Fruit fly (Drosophila melanogaster) whole organism, embryonic: Measurements from ENCODE around the gene Prx2.

Experiments
- Antp ChIP-seq: fragments of 200-800 bp; sonication (Bioruptor generic); optimal IDR thresholded peaks from 3 replicates; lab custom pipeline; 2016; ENCODE audit warnings: missing biosample characterization, missing genetic modification characterization
- Atf-2 ChIP-seq: fragments of 200-800 bp; sonication (Bioruptor generic); optimal IDR thresholded peaks from 2 replicates; lab custom pipeline; 2016; ENCODE audit warnings: missing biosample characterization, missing genetic modification characterization
- Atf6 ChIP-seq: fragments of 200-800 bp; sonication (Bioruptor generic); IDR thresholded peaks from 2 replicates; pipeline ENCODE4 v1.3.6; 2022; ENCODE audit warnings: missing biosample characterization, missing genetic modification characterization
- BtbVII ChIP-seq: fragments of 200-800 bp; sonication (Bioruptor generic); optimal IDR thresholded peaks from 3 replicates; lab custom pipeline; 2017; ENCODE audit warnings: missing biosample characterization, mild to moderate bottlenecking, missing genetic modification characterization
- CG10543 ChIP-seq: fragments of 200-800 bp; sonication (Bioruptor generic); optimal IDR thresholded peaks from 3 replicates; lab custom pipeline; 2017; ENCODE audit warnings: missing biosample characterization, mild to moderate bottlenecking, missing genetic modification characterization, moderate library complexity
- CG10654 ChIP-seq: fragments of 200-800 bp; sonication (Bioruptor generic); optimal IDR thresholded peaks from 2 replicates; lab custom pipeline; 2016; ENCODE audit warnings: missing biosample characterization, missing genetic modification characterization
- CG12769 ChIP-seq: fragments of 200-800 bp; sonication (Bioruptor generic); optimal IDR thresholded peaks from 2 replicates; lab custom pipeline; 2019; ENCODE audit warnings: missing biosample characterization, mild to moderate bottlenecking, missing genetic modification characterization, moderate library complexity
- CG13894 ChIP-seq: fragments of 200-800 bp; sonication (Bioruptor generic); optimal IDR thresholded peaks from 3 replicates; lab custom pipeline; 2018; ENCODE audit warnings: missing biosample characterization, mild to moderate bottlenecking, missing genetic modification characterization, moderate library complexity
- CG14050 ChIP-seq: fragments of 200-800 bp; sonication (Bioruptor generic); IDR thresholded peaks from 3 replicates; pipeline ENCODE4 v1.3.6; 2022; ENCODE audit warnings: missing biosample characterization, missing genetic modification characterization
- CG15601 ChIP-seq: fragments of 200-800 bp; sonication (Bioruptor generic); optimal IDR thresholded peaks from 3 replicates; lab custom pipeline; 2019; ENCODE audit warnings: missing biosample characterization, mild to moderate bottlenecking, missing genetic modification characterization, moderate library complexity
- CG17328 ChIP-seq: fragments of 200-800 bp; sonication (Bioruptor generic); IDR thresholded peaks from 2 replicates; pipeline ENCODE4 v1.3.6; 2022; ENCODE audit warnings: missing biosample characterization, missing genetic modification characterization
- CG17385 ChIP-seq: fragments of 200-800 bp; sonication (Bioruptor generic); optimal IDR thresholded peaks from 3 replicates; lab custom pipeline; 2018; ENCODE audit warnings: missing biosample characterization, mild to moderate bottlenecking, missing genetic modification characterization
- CG17802 ChIP-seq: fragments of 200-800 bp; sonication (Bioruptor generic); optimal IDR thresholded peaks from 2 replicates; lab custom pipeline; 2018; ENCODE audit warnings: missing biosample characterization, mild to moderate bottlenecking, missing genetic modification characterization, moderate library complexity
- CG17912 ChIP-seq: fragments of 200-800 bp; sonication (Bioruptor generic); optimal IDR thresholded peaks from 2 replicates; lab custom pipeline; 2018; ENCODE audit warnings: missing biosample characterization, mild to moderate bottlenecking, missing genetic modification characterization
- CG18262 ChIP-seq: fragments of 200-800 bp; optimal IDR thresholded peaks from 3 replicates; lab custom pipeline; 2019; ENCODE audit warnings: missing biosample characterization, mild to moderate bottlenecking, missing genetic modification characterization, moderate library complexity
- CG2116 ChIP-seq: fragments of 200-800 bp; sonication (Bioruptor generic); optimal IDR thresholded peaks from 3 replicates; lab custom pipeline; 2018; ENCODE audit warnings: missing biosample characterization, mild to moderate bottlenecking, missing genetic modification characterization
- CG2875 ChIP-seq: fragments of 200-800 bp; sonication (Bioruptor generic); optimal IDR thresholded peaks from 2 replicates; lab custom pipeline; 2017; ENCODE audit warnings: missing biosample characterization, mild to moderate bottlenecking, missing genetic modification characterization, missing genetic modification reagents
- CG33557 ChIP-seq: fragments of 200-800 bp; sonication (Bioruptor generic); optimal IDR thresholded peaks from 2 replicates; lab custom pipeline; 2019; ENCODE audit warnings: missing biosample characterization, mild to moderate bottlenecking, missing genetic modification characterization, moderate library complexity
- CG6254 ChIP-seq: fragments of 200-800 bp; sonication (Bioruptor generic); optimal IDR thresholded peaks from 3 replicates; lab custom pipeline; 2017; ENCODE audit warnings: mild to moderate bottlenecking, missing biosample characterization, missing genetic modification reagents, missing genetic modification characterization
- CG6813 ChIP-seq: fragments of 200-800 bp; sonication (Bioruptor generic); optimal IDR thresholded peaks from 2 replicates; lab custom pipeline; 2017; ENCODE audit warnings: missing biosample characterization, missing genetic modification characterization, mild to moderate bottlenecking, moderate library complexity, missing genetic modification reagents
- CG7786 ChIP-seq: fragments of 200-800 bp; sonication (Bioruptor generic); optimal IDR thresholded peaks from 2 replicates; lab custom pipeline; 2016; ENCODE audit warnings: missing biosample characterization, missing genetic modification characterization
- CG7928 ChIP-seq: fragments of 200-800 bp; sonication (Bioruptor generic); optimal IDR thresholded peaks from 2 replicates; lab custom pipeline; 2017; ENCODE audit warnings: missing biosample characterization, mild to moderate bottlenecking, missing genetic modification characterization
- CG9215 ChIP-seq: fragments of 200-800 bp; sonication (Bioruptor generic); IDR thresholded peaks from 2 replicates; pipeline ENCODE4 v1.3.6; 2022; ENCODE audit warnings: missing biosample characterization, missing genetic modification characterization
- CG9609 ChIP-seq: fragments of 200-800 bp; sonication (Bioruptor generic); optimal IDR thresholded peaks from 3 replicates; lab custom pipeline; 2016; ENCODE audit warnings: missing biosample characterization, missing genetic modification characterization
- CG9932 ChIP-seq: fragments of 200-800 bp; sonication (Bioruptor generic); IDR thresholded peaks from 2 replicates; pipeline ENCODE4 v1.3.6; 2022; ENCODE audit warnings: missing biosample characterization, missing genetic modification characterization
- Camta ChIP-seq: fragments of 200-800 bp; sonication (Bioruptor generic); optimal IDR thresholded peaks from 2 replicates; lab custom pipeline; 2016; ENCODE audit warnings: missing biosample characterization, missing genetic modification characterization
- D19A ChIP-seq: fragments of 200-800 bp; optimal IDR thresholded peaks from 3 replicates; lab custom pipeline; 2019; ENCODE audit warnings: missing biosample characterization, mild to moderate bottlenecking, missing genetic modification characterization, moderate library complexity
- Dbx ChIP-seq: fragments of 200-800 bp; sonication (Bioruptor generic); IDR thresholded peaks from 3 replicates; pipeline ENCODE4 v1.3.6; 2022; ENCODE audit warnings: missing biosample characterization, missing genetic modification characterization
- HmgZ ChIP-seq: fragments of 200-800 bp; sonication (Bioruptor generic); optimal IDR thresholded peaks from 2 replicates; lab custom pipeline; 2018; ENCODE audit warnings: missing biosample characterization, mild to moderate bottlenecking, missing genetic modification characterization
- Med ChIP-seq: fragments of 200-800 bp; sonication (Bioruptor generic); peaks from one replicate; lab custom pipeline; 2016; ENCODE audit warnings: missing biosample characterization, missing genetic modification characterization, mild to moderate bottlenecking, inconsistent platforms, moderate library complexity
- NC2β ChIP-seq: fragments of 200-800 bp; sonication (Bioruptor generic); optimal IDR thresholded peaks from 2 replicates; lab custom pipeline; 2016; ENCODE audit warnings: missing biosample characterization, missing genetic modification characterization
- Ravus ChIP-seq: fragments of 200-800 bp; sonication (Bioruptor generic); IDR thresholded peaks from 2 replicates; pipeline ENCODE4 v1.3.6; 2022; ENCODE audit warnings: missing biosample characterization, missing genetic modification characterization
- Xbp1 ChIP-seq: fragments of 200-800 bp; sonication (Bioruptor generic); optimal IDR thresholded peaks from 3 replicates; lab custom pipeline; 2016; ENCODE audit warnings: missing biosample characterization, mild to moderate bottlenecking, missing genetic modification characterization
- YL-1 ChIP-seq: fragments of 200-800 bp; sonication (Bioruptor generic); optimal IDR thresholded peaks from 3 replicates; lab custom pipeline; 2017; ENCODE audit warnings: missing biosample characterization, mild to moderate bottlenecking, missing genetic modification characterization
- bcd ChIP-seq: fragments of 200-800 bp; sonication (Bioruptor generic); optimal IDR thresholded peaks from 2 replicates; lab custom pipeline; 2017; ENCODE audit warnings: missing biosample characterization, mild to moderate bottlenecking, missing genetic modification characterization
- chinmo ChIP-seq: fragments of 200-800 bp; sonication (Bioruptor generic); IDR thresholded peaks from 4 replicates; pipeline ENCODE4 v1.3.6; 2022; ENCODE audit warnings: missing biosample characterization, missing genetic modification characterization; ENCODE audit not compliant: partially characterized antibody
- dysf ChIP-seq: fragments of 200-800 bp; sonication (Bioruptor generic); IDR thresholded peaks from 3 replicates; pipeline ENCODE4 v1.3.6; 2022; ENCODE audit warnings: missing biosample characterization, missing genetic modification characterization
- en ChIP-seq: fragments of 200-800 bp; sonication (Bioruptor generic); optimal IDR thresholded peaks from 2 replicates; lab custom pipeline; 2016; ENCODE audit warnings: missing biosample characterization, missing genetic modification characterization
- exex ChIP-seq: fragments of 200-800 bp; sonication (Bioruptor generic); optimal IDR thresholded peaks from 4 replicates; lab custom pipeline; 2018; ENCODE audit warnings: missing biosample characterization, mild to moderate bottlenecking, missing genetic modification characterization, moderate library complexity
- gsb-n ChIP-seq: fragments of 200-800 bp; sonication (Bioruptor generic); optimal IDR thresholded peaks from 3 replicates; lab custom pipeline; 2018; ENCODE audit warnings: missing biosample characterization, mild to moderate bottlenecking, missing genetic modification characterization
- ind ChIP-seq: fragments of 200-800 bp; sonication (Bioruptor generic); optimal IDR thresholded peaks from 3 replicates; lab custom pipeline; 2016; ENCODE audit warnings: missing biosample characterization, missing genetic modification characterization
- lilli ChIP-seq: fragments of 200-800 bp; sonication (Bioruptor generic); optimal IDR thresholded peaks from 3 replicates; lab custom pipeline; 2016; ENCODE audit warnings: missing biosample characterization, missing genetic modification characterization
- mirr ChIP-seq: fragments of 200-800 bp; sonication (Bioruptor generic); optimal IDR thresholded peaks from 3 replicates; lab custom pipeline; 2018; ENCODE audit warnings: missing biosample characterization, mild to moderate bottlenecking, missing genetic modification characterization
- p53 ChIP-seq: fragments of 200-800 bp; sonication (Bioruptor generic); optimal IDR thresholded peaks from 2 replicates; lab custom pipeline; 2016; ENCODE audit warnings: missing biosample characterization, missing genetic modification characterization
- pzg ChIP-seq: fragments of 200-800 bp; sonication (Bioruptor generic); optimal IDR thresholded peaks from 3 replicates; lab custom pipeline; 2018; ENCODE audit warnings: missing biosample characterization, mild to moderate bottlenecking, missing genetic modification characterization, moderate library complexity
- seq ChIP-seq: fragments of 200-800 bp; sonication (Bioruptor generic); IDR thresholded peaks from 2 replicates; pipeline ENCODE4 v1.3.6; 2022; ENCODE audit warnings: missing biosample characterization, missing genetic modification characterization
- tup ChIP-seq: fragments of 200-800 bp; sonication (Bioruptor generic); optimal IDR thresholded peaks from 2 replicates; lab custom pipeline; 2016; ENCODE audit warnings: missing biosample characterization, mild to moderate bottlenecking, missing genetic modification characterization, moderate library complexity
- vvl ChIP-seq: fragments of 200-800 bp; sonication (Bioruptor generic); IDR thresholded peaks from 2 replicates; pipeline ENCODE4 v1.3.6; 2022; ENCODE audit warnings: missing biosample characterization, missing genetic modification characterization
- z ChIP-seq: fragments of 200-800 bp; sonication (Bioruptor generic); IDR thresholded peaks from 3 replicates; pipeline ENCODE4 v1.3.6; 2022; ENCODE audit warnings: missing biosample characterization, missing genetic modification characterization
- zfh1 ChIP-seq: fragments of 200-800 bp; sonication (Bioruptor generic); IDR thresholded peaks from 3 replicates; pipeline ENCODE4 v1.3.6; 2022; ENCODE audit warnings: missing biosample characterization, missing genetic modification characterization

The Prx2 gene

DNA sequence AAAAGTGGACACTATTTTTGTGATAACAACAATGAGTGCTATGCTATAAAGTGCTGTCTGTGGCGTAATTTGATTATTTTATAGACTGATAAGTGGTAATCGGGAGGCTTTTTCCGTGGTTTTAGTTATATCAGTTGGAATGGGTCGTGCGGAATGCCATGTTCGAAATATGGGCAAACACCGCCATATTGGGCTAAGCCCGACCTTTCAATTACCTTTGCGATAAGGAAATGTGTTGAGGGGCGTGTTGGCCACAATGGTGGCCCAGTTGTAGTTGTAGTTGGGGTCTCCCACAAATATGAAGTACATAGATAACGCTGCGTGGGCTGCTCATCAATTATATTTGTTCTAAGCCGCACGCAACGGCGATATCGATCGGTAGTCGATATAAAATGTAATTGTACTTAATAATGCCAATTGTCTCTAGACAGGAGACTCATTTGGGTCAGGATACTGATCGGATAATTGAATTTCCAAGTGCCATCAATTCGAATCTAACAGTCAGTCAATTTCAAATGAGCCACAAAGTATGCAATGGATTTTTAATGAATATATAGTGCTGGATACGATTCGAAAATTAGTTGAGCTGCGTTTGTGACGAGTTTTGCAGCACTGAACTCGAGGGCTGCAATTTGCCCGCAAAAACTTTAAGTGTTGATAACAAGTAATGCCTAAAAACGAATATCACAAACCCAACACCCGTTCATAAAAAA, 5.0 kb downstream of the Prx2 start (continued):
- TF ChIP-seq CG10543 (GFP tag; lab: Kevin White, UChicago) = peak; percentile 42
- no peak for TF ChIP-seq CG9215 (GFP tag; lab: Robert Waterston, UW)
- TF ChIP-seq D19A (tag; lab: Kevin White, UChicago) = no peak
- peak; percentile 32 for TF ChIP-seq CG13894
- TF ChIP-seq CG7786 (GFP tag; lab: Kevin White, UChicago) = peak; percentile 15
- TF ChIP-seq bcd = peak; percentile 20
- peak; percentile 84 for TF ChIP-seq CG15601 (tag; lab: Kevin White, UChicago)
- TF ChIP-seq CG17328 (GFP tag; lab: Robert Waterston, UW) = no peak
- TF ChIP-seq Med (GFP tag; lab: Kevin White, UChicago) = peak; percentile 93
- no peak for TF ChIP-seq CG2875 (GFP tag; lab: Kevin White, UChicago)
- TF ChIP-seq CG9609 (GFP tag; lab: Kevin White, UChicago) = peak; percentile 6
- TF ChIP-seq BtbVII = no peak
- TF ChIP-seq ind (GFP tag; lab: Kevin White, UChicago) = peak; percentile 14
- peak; percentile 81 for TF ChIP-seq pzg
- TF ChIP-seq zfh1 = peak; percentile 40; the same call in 1 of the 3 replicates
- 0 out of 2 replicates have a peak, but pooled peaks have one; percentile 9 for TF ChIP-seq vvl (GFP tag; lab: Robert Waterston, UW)
- TF ChIP-seq Atf6 (GFP tag; lab: Robert Waterston, UW) = no peak
- 0 out of 3 replicates have a peak, but pooled peaks have one; percentile 45 for TF ChIP-seq Dbx (GFP tag; lab: Robert Waterston, UW)
- peak; percentile 63 for TF ChIP-seq HmgZ (tag; lab: Kevin White, UChicago)
- TF ChIP-seq Antp = peak; percentile 33
- no peak for TF ChIP-seq Ravus
- peak; percentile 59 for TF ChIP-seq CG12769 (tag; lab: Kevin White, UChicago)
- TF ChIP-seq CG14050 (GFP tag; lab: Robert Waterston, UW) = no peak
- no peak for TF ChIP-seq p53 (GFP tag; lab: Kevin White, UChicago)
- TF ChIP-seq CG2116 (GFP tag; lab: Kevin White, UChicago) = peak; percentile 41
- no peak for TF ChIP-seq CG6254 (GFP tag; lab: Kevin White, UChicago)
- TF ChIP-seq CG17385 = no peak
- TF ChIP-seq NC2β (GFP tag; lab: Kevin White, UChicago) = peak; percentile 34
- TF ChIP-seq CG6813 (GFP tag; lab: Kevin White, UChicago) = peak; percentile 10
- no peak for TF ChIP-seq gsb-n (tag; lab: Kevin White, UChicago)
- TF ChIP-seq CG9932 (GFP tag; lab: Robert Waterston, UW) = peak; percentile 70
- peak; percentile 25 for TF ChIP-seq CG10654 (GFP tag; lab: Kevin White, UChicago)
- TF ChIP-seq Camta (GFP tag; lab: Kevin White, UChicago) = peak; percentile 32
- TF ChIP-seq en (GFP tag; lab: Kevin White, UChicago) = no peak
- TF ChIP-seq lilli = peak; percentile 65
- no peak for TF ChIP-seq CG33557
- peak; percentile 83 for TF ChIP-seq mirr (GFP tag; lab: Kevin White, UChicago)
- peak; percentile 92 for TF ChIP-seq CG7928 (GFP tag; lab: Kevin White, UChicago)
- peak; percentile 41 for TF ChIP-seq Xbp1
- no peak for TF ChIP-seq CG17802
- TF ChIP-seq tup (GFP tag; lab: Kevin White, UChicago) = no peak
- no peak for TF ChIP-seq seq (GFP tag; lab: Robert Waterston, UW)
- no peak for TF ChIP-seq YL-1
- no peak for TF ChIP-seq Atf-2 (GFP tag; lab: Kevin White, UChicago)
- TF ChIP-seq chinmo (GFP tag; lab: Robert Waterston, UW) = no peak
- TF ChIP-seq CG17912 (GFP tag; lab: Kevin White, UChicago) = no peak
- TF ChIP-seq z (GFP tag; lab: Robert Waterston, UW) = no peak
- no peak for TF ChIP-seq dysf
- TF ChIP-seq exex (tag; lab: Kevin White, UChicago) = peak; percentile 90
- no peak for TF ChIP-seq CG18262 (tag; lab: Kevin White, UChicago)
